Worm (Caenorhabditis elegans): ENCODE measurements around the gene F17C11.12.

- TF ChIP-seq Y5F2A.4 (GFP tag; optimal IDR thresholded peaks at IDR 0.05): no peak
- TF ChIP-seq snpc-4 (tag; optimal IDR thresholded peaks at IDR 0.05): no peak
- TF ChIP-seq lin-39 (tag; optimal IDR thresholded peaks at IDR 0.05): no peak
- TF ChIP-seq mdl-1 (tag; optimal IDR thresholded peaks at IDR 0.05): peak in 1 of 2 experiments; percentile 44
- TF ChIP-seq lir-3 (tag; optimal IDR thresholded peaks at IDR 0.05): no peak
These were observed 2.0 kb upstream of the F17C11.12 start, which contains the start of gene F17C11.11 for ce11 chrV:10938739-10939138.

Measured in whole organism, L4 larva.